Worm (Caenorhabditis elegans) whole organism, L2 larva: Measurements from ENCODE around the gene C28A5.1.
A peak's percentile ranks its signal among the peaks of the same experiment; 100 is the strongest.

Source experiments
- C34F6.9 ChIP-seq: fragments of 150-350 bp; optimal IDR thresholded peaks from 2 replicates; lab custom pipeline; 2014; ENCODE audit warnings: missing biosample characterization, missing genetic modification characterization
- F13H6.1 ChIP-seq: sonication (generic microtip); optimal IDR thresholded peaks from 2 replicates; lab custom pipeline; 2016; ENCODE audit warnings: missing genetic modification characterization, missing compliant biosample characterization
- Y55F3AM.14 ChIP-seq: fragments of 200-800 bp; sonication (Bioruptor generic); optimal IDR thresholded peaks from 2 replicates; lab custom pipeline; 2018; ENCODE audit warnings: mild to moderate bottlenecking, missing genetic modification characterization, missing compliant biosample characterization
- alr-1 ChIP-seq: fragments of 150-350 bp; optimal IDR thresholded peaks from 2 replicates; lab custom pipeline; 2014; ENCODE audit warnings: missing biosample characterization, missing genetic modification characterization
- aly-2 ChIP-seq: fragments of 150-350 bp; optimal IDR thresholded peaks from 2 replicates; lab custom pipeline; 2014; ENCODE audit warnings: missing biosample characterization, missing genetic modification characterization
- ama-1 ChIP-seq: fragments of 150-350 bp; optimal IDR thresholded peaks from 2 replicates; lab custom pipeline; 2018; ENCODE audit warnings: inconsistent platforms
- blmp-1 ChIP-seq: sonication (generic microtip); optimal IDR thresholded peaks from 2 replicates; lab custom pipeline; 2017; ENCODE audit warnings: missing genetic modification characterization, mild to moderate bottlenecking, missing compliant biosample characterization, antibody characterized with exemption, moderate library complexity; ENCODE audit not compliant: insufficient read depth
- ceh-82 ChIP-seq: fragments of 150-350 bp; optimal IDR thresholded peaks from 2 replicates; lab custom pipeline; 2014; ENCODE audit warnings: missing biosample characterization, missing genetic modification characterization
- crh-2 ChIP-seq: sonication (generic microtip); optimal IDR thresholded peaks from 2 replicates; lab custom pipeline; 2017; ENCODE audit warnings: missing biosample characterization, missing genetic modification characterization
- dmd-4 ChIP-seq: sonication (generic microtip); optimal IDR thresholded peaks from 2 replicates; lab custom pipeline; 2017; ENCODE audit warnings: missing biosample characterization, missing genetic modification characterization
- egl-27 ChIP-seq: sonication (generic microtip); optimal IDR thresholded peaks from 3 replicates; lab custom pipeline; 2017; ENCODE audit warnings: missing biosample characterization, missing genetic modification reagents, missing genetic modification characterization
- elt-1 ChIP-seq: fragments of 150-350 bp; optimal IDR thresholded peaks from 2 replicates; lab custom pipeline; 2014; ENCODE audit warnings: missing biosample characterization, missing genetic modification characterization
- fos-1 ChIP-seq: fragments of 150-350 bp; optimal IDR thresholded peaks from 2 replicates; lab custom pipeline; 2014; ENCODE audit warnings: missing biosample characterization, missing genetic modification characterization
- gmeb-1 ChIP-seq: fragments of 150-350 bp; optimal IDR thresholded peaks from 2 replicates; lab custom pipeline; 2014; ENCODE audit warnings: missing biosample characterization, missing genetic modification characterization
- lin-11 ChIP-seq: fragments of 150-350 bp; sonication (generic microtip); optimal IDR thresholded peaks from 2 replicates; lab custom pipeline; 2014; ENCODE audit warnings: missing biosample characterization, missing genetic modification characterization, inconsistent platforms, mixed read lengths
- lin-13 ChIP-seq: fragments of 150-350 bp; optimal IDR thresholded peaks from 2 replicates; lab custom pipeline; 2014; ENCODE audit warnings: missing biosample characterization, missing genetic modification reagents, missing genetic modification characterization
- lin-39 ChIP-seq: fragments of 150-350 bp; optimal IDR thresholded peaks from 2 replicates; lab custom pipeline; 2014; ENCODE audit warnings: missing biosample characterization, missing genetic modification reagents, missing genetic modification characterization
- lsy-2 ChIP-seq, 2 experiments: fragments of 150-350 bp in 1 of 2; sonication (generic microtip) in 1 of 2; optimal IDR thresholded peaks; 2 replicates each; lab custom pipeline; 2014 to 2017; ENCODE audit warnings: missing biosample characterization in 2 of 2, missing genetic modification characterization in 2 of 2
- mbf-1 ChIP-seq: sonication (generic microtip); optimal IDR thresholded peaks from 2 replicates; lab custom pipeline; 2017; ENCODE audit warnings: missing biosample characterization, missing genetic modification characterization
- mdl-1 ChIP-seq, 2 experiments: fragments of 150-350 bp in 1 of 2; sonication (generic microtip) in 1 of 2; optimal IDR thresholded peaks; 2 replicates each; lab custom pipeline; 2017; ENCODE audit warnings: missing biosample characterization in 2 of 2, missing genetic modification characterization in 2 of 2
- nhr-10 ChIP-seq: sonication (generic microtip); optimal IDR thresholded peaks from 2 replicates; lab custom pipeline; 2017; ENCODE audit warnings: missing biosample characterization, missing genetic modification characterization
- nhr-11 ChIP-seq: fragments of 150-350 bp; optimal IDR thresholded peaks from 2 replicates; lab custom pipeline; 2014; ENCODE audit warnings: missing biosample characterization, missing genetic modification characterization
- nhr-12 ChIP-seq: fragments of 150-350 bp; optimal IDR thresholded peaks from 2 replicates; lab custom pipeline; 2014; ENCODE audit warnings: missing biosample characterization, missing genetic modification characterization
- nhr-129 ChIP-seq: fragments of 150-350 bp; optimal IDR thresholded peaks from 2 replicates; lab custom pipeline; 2014; ENCODE audit warnings: missing biosample characterization, missing genetic modification characterization
- nhr-23 ChIP-seq: fragments of 150-350 bp; optimal IDR thresholded peaks from 2 replicates; lab custom pipeline; 2014; ENCODE audit warnings: missing biosample characterization, missing genetic modification reagents, missing genetic modification characterization
- nhr-6 ChIP-seq: fragments of 150-350 bp; optimal IDR thresholded peaks from 2 replicates; lab custom pipeline; 2014; ENCODE audit warnings: missing biosample characterization, missing genetic modification characterization
- peb-1 ChIP-seq: fragments of 150-350 bp; optimal IDR thresholded peaks from 2 replicates; lab custom pipeline; 2014; ENCODE audit warnings: missing biosample characterization, missing genetic modification characterization
- sem-4 ChIP-seq: fragments of 150-350 bp; optimal IDR thresholded peaks from 2 replicates; lab custom pipeline; 2014; ENCODE audit warnings: missing biosample characterization, missing genetic modification reagents, missing genetic modification characterization
- skn-1 ChIP-seq: sonication (generic microtip); optimal IDR thresholded peaks from 2 replicates; lab custom pipeline; 2017; ENCODE audit warnings: missing biosample characterization, missing genetic modification characterization
- sma-3 ChIP-seq: sonication (generic microtip); optimal IDR thresholded peaks from 2 replicates; lab custom pipeline; 2016; ENCODE audit warnings: missing genetic modification reagents, missing genetic modification characterization, missing compliant biosample characterization
- sma-9 ChIP-seq, 2 experiments: fragments of 150-350 bp in 1 of 2; sonication (generic microtip) in 1 of 2; optimal IDR thresholded peaks; 2 replicates each; lab custom pipeline; 2014 to 2016; ENCODE audit warnings: missing genetic modification characterization in 2 of 2, mild to moderate bottlenecking in 1 of 2, missing biosample characterization in 1 of 2, missing compliant biosample characterization in 1 of 2, missing genetic modification reagents in 1 of 2, moderate library complexity in 1 of 2
- snpc-4 ChIP-seq: fragments of 150-350 bp; optimal IDR thresholded peaks from 2 replicates; lab custom pipeline; 2014; ENCODE audit warnings: missing biosample characterization, missing genetic modification characterization
- unc-39 ChIP-seq: fragments of 150-350 bp; optimal IDR thresholded peaks from 2 replicates; lab custom pipeline; 2014; ENCODE audit warnings: missing biosample characterization, missing genetic modification characterization
- unc-55 ChIP-seq: fragments of 150-350 bp; sonication (generic microtip); optimal IDR thresholded peaks from 3 replicates; lab custom pipeline; 2014; ENCODE audit warnings: missing biosample characterization, missing genetic modification reagents, missing genetic modification characterization
- zag-1 ChIP-seq: fragments of 150-350 bp; optimal IDR thresholded peaks from 2 replicates; lab custom pipeline; 2014; ENCODE audit warnings: missing biosample characterization, missing genetic modification characterization
- ztf-11 ChIP-seq: sonication (generic microtip); optimal IDR thresholded peaks from 2 replicates; lab custom pipeline; 2017; ENCODE audit warnings: missing biosample characterization, missing genetic modification characterization
- ztf-4 ChIP-seq: fragments of 150-350 bp; optimal IDR thresholded peaks from 2 replicates; lab custom pipeline; 2014; ENCODE audit warnings: missing biosample characterization, missing genetic modification characterization

Gene C28A5.1

DNA sequence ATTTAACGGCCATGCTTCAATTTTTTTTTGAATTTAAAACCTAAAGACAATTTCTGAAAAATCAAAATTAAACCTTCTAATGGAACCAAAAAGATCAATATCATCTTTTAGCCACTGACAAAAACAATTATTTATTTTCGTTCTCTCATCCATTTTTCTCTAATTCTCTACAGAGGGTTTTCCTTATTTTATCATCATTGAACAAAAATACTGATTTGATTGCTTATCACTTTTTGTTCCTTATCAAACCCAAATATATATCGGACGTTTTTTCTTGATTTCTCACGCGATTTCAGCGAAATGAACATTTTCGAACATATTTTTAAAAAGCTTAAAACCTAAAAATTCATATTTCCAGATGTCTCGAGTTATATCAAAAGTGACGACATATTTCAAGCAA, 21.0 kb downstream of the C28A5.1 start, which contains the start of gene mpc-1:
TSS of gene mpc-1 (plus strand) at position 359 of the 400 bp plus-strand sequence.
- TF ChIP-seq skn-1: peak; percentile 59
- peak; percentile 91 for TF ChIP-seq fos-1
- TF ChIP-seq Y55F3AM.14: no peak
- peak; percentile 54 for TF ChIP-seq crh-2 (tag; lab: Kevin White, UChicago)
- peak in 1 of 2 experiments; percentile 22 for TF ChIP-seq mdl-1 (tag; optimal IDR thresholded peaks at IDR 0.05; lab: Kevin White, UChicago)
- TF ChIP-seq lin-11 (tag; lab: Kevin White, UChicago): no peak
- peak; percentile 37 for TF ChIP-seq sma-9 (GFP tag; optimal IDR thresholded peaks at IDR 0.05; lab: Kevin White, UChicago)
- TF ChIP-seq sma-9 (tag; optimal IDR thresholded peaks at IDR 0.05; lab: Kevin White, UChicago): no peak

DNA sequence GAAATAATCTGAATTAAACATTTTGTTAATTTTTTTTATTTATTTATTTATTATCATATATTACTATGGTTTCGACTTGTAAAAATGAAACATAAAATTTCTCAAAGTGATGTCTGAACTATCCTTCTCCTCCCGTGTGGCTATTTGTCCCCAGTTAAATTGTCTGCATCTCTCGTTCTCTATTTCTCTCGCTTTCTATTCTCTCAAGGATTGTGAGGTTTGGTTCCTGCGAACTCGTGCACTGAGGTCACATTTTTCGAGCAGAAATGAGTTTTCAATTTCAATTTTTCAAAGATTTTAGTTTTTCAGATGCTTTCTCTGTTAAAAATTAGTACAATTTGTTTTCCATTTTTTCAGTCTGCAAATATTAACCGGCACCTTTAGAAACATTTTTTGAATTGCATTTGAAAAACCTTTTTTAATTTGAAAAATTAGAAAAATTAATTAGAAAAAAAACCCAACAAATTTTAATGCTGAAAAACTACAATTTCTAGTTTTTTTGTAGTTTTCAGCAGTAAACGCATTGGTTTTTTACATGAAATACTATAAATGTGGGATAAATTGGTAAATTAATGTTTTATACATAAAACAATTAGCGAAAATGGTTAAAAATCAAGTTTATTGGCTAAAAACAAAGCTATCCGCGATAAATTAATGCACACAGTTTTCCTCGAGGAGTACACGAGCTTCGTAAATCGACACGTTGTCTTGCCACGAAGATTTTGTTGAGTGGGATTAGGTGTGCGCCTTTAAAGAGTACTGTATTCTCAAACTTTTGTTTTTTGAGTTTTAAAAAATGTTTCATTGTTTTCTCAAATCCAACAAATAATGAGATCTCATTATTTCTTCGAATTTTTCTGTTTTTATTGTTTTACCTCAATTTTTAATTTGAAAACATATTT, 21.8 kb downstream of the C28A5.1 start:
- TF ChIP-seq unc-39 (tag; lab: Kevin White, UChicago) (no peak), peb-1 (tag; lab: Kevin White, UChicago) (no peak), zag-1 (no peak), crh-2 (tag; lab: Kevin White, UChicago) (peak; percentile 22), ztf-11 (tag; lab: Kevin White, UChicago) (no peak), sem-4 (no peak), F13H6.1 (tag; lab: Kevin White, UChicago) (peak; percentile 59), sma-3 (GFP tag; lab: Kevin White, UChicago) (no peak), unc-55 (peak; percentile 12), nhr-12 (no peak), ztf-4 (tag; lab: Kevin White, UChicago) (no peak), dmd-4 (tag; lab: Kevin White, UChicago) (no peak), lsy-2 (tag; optimal IDR thresholded peaks at IDR 0.05; lab: Kevin White, UChicago) (peak in 1 of 2 experiments; percentile 54), egl-27 (no peak), fos-1 (peak; percentile 18), aly-2 (tag; lab: Kevin White, UChicago) (no peak), nhr-129 (tag; lab: Kevin White, UChicago) (peak; percentile 64), mbf-1 (no peak), alr-1 (tag; lab: Kevin White, UChicago) (no peak), nhr-10 (tag; lab: Kevin White, UChicago) (no peak), lin-11 (tag; lab: Kevin White, UChicago) (no peak), nhr-11 (tag; lab: Kevin White, UChicago) (no peak), snpc-4 (peak; percentile 26), lin-39 (no peak), C34F6.9 (peak; percentile 57), elt-1 (tag; lab: Kevin White, UChicago) (no peak), ama-1 (no peak), nhr-23 (tag; lab: Kevin White, UChicago) (no peak), skn-1 (no peak), lin-13 (GFP tag; lab: Kevin White, UChicago) (peak; percentile 43), nhr-6 (tag; lab: Kevin White, UChicago) (no peak), ceh-82 (tag; lab: Kevin White, UChicago) (no peak), sma-9 (GFP tag; optimal IDR thresholded peaks at IDR 0.05; lab: Kevin White, UChicago) (peak; percentile 95), sma-9 (tag; optimal IDR thresholded peaks at IDR 0.05; lab: Kevin White, UChicago) (no peak)

DNA sequence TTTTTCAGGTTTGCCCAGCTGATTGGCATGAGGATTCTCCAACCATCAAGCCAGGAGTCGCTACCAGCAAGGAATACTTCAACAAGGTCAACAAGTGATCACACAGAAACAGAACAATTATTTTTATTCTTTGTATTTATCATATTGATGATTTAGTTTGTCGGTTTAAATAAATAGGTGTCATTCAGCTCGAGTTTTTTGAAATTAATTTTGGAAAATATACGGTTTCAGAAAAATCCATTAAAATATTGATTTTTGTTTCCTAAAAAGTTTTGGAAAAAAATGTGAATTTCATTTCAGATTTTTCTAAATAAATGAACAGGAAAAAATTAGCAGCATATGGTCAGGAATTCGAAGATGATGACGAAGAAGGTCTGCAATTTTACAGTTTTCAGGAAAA, 25.9 kb downstream of the C28A5.1 start, which contains the start of gene gpch-1:
TSS of gene gpch-1 (plus strand) at position 301 of the 400 bp plus-strand sequence.
- TF ChIP-seq zag-1 (no peak), gmeb-1 (tag; lab: Kevin White, UChicago) (no peak), blmp-1 (tag; lab: Kevin White, UChicago) (no peak), ceh-82 (tag; lab: Kevin White, UChicago) (no peak), nhr-11 (tag; lab: Kevin White, UChicago) (no peak), Y55F3AM.14 (no peak)
